Fruit fly (Drosophila melanogaster): ENCODE measurements around the gene CG7546.

CG7546 gene

dm6 chr3L:7527661-7528379 lies 17.0 kb downstream of the CG7546 start:
- TF ChIP-seq CTCF (optimal IDR thresholded peaks at IDR 0.05) (no peak), CG8478 (optimal IDR thresholded peaks at IDR 0.05) (no peak)

- no peak for TF ChIP-seq CG8478 (optimal IDR thresholded peaks at IDR 0.05)
- no peak for TF ChIP-seq CTCF (optimal IDR thresholded peaks at IDR 0.05)
Observed at dm6 chr3L:7528380-7529080, 17.7 kb downstream of the CG7546 start, which contains the start of gene lqf. TSS of gene lqf (plus strand) at chr3L:7528780.

dm6 chr3L:7529081-7530021 lies 18.6 kb downstream of the CG7546 start:
- TF ChIP-seq CTCF (optimal IDR thresholded peaks at IDR 0.05), result no peak
- TF ChIP-seq CG8478 (optimal IDR thresholded peaks at IDR 0.05), result no peak

- TF ChIP-seq CG8478 (optimal IDR thresholded peaks at IDR 0.05) (no peak), CTCF (optimal IDR thresholded peaks at IDR 0.05) (no peak)
Observed at dm6 chr3L:7530461-7531338, 19.9 kb downstream of the CG7546 start.

- no peak for TF ChIP-seq CTCF (optimal IDR thresholded peaks at IDR 0.05)
- TF ChIP-seq CG8478 (optimal IDR thresholded peaks at IDR 0.05), result no peak
Observed at dm6 chr3L:7539736-7540135, 28.9 kb downstream of the CG7546 start, which contains the start of gene CG16998. TSS of gene CG16998 (minus strand) at chr3L:7539836.

- no peak for TF ChIP-seq CG8478 (optimal IDR thresholded peaks at IDR 0.05)
- no peak for TF ChIP-seq CTCF (optimal IDR thresholded peaks at IDR 0.05)
Observed at dm6 chr3L:7541068-7541467, 30.3 kb downstream of the CG7546 start, which contains the start of gene CG32374. TSS of gene CG32374 (minus strand) at chr3L:7541168.

dm6 chr3L:7542357-7542756 lies 31.6 kb downstream of the CG7546 start, which contains the start of gene CG32376:
TSS of gene CG32376 (minus strand) at chr3L:7542457.
- TF ChIP-seq CG8478 (optimal IDR thresholded peaks at IDR 0.05) (no peak), CTCF (optimal IDR thresholded peaks at IDR 0.05) (no peak)

- TF ChIP-seq CG8478 (optimal IDR thresholded peaks at IDR 0.05) (no peak), CTCF (optimal IDR thresholded peaks at IDR 0.05) (no peak)
Observed at dm6 chr3L:7544639-7545183, 33.9 kb downstream of the CG7546 start.

dm6 chr3L:7545562-7545961 lies 34.8 kb downstream of the CG7546 start:
- TF ChIP-seq CTCF (optimal IDR thresholded peaks at IDR 0.05) (no peak), CG8478 (optimal IDR thresholded peaks at IDR 0.05) (no peak)

- TF ChIP-seq CTCF (optimal IDR thresholded peaks at IDR 0.05) (no peak), CG8478 (optimal IDR thresholded peaks at IDR 0.05) (no peak)
Observed at dm6 chr3L:7550225-7550624, 39.4 kb downstream of the CG7546 start.

dm6 chr3L:7552446-7552845 lies 41.7 kb downstream of the CG7546 start:
- TF ChIP-seq CG8478 (optimal IDR thresholded peaks at IDR 0.05), result no peak
- TF ChIP-seq CTCF (optimal IDR thresholded peaks at IDR 0.05), result no peak

- TF ChIP-seq CTCF (optimal IDR thresholded peaks at IDR 0.05), result no peak
- no peak for TF ChIP-seq CG8478 (optimal IDR thresholded peaks at IDR 0.05)
Observed at dm6 chr3L:7553062-7553461, 42.3 kb downstream of the CG7546 start.

- TF ChIP-seq CTCF (optimal IDR thresholded peaks at IDR 0.05), result no peak
- TF ChIP-seq CG8478 (optimal IDR thresholded peaks at IDR 0.05), result no peak
Observed at dm6 chr3L:7559937-7560336, 49.2 kb downstream of the CG7546 start, which contains the start of gene CG14837. TSS of gene CG14837 (minus strand) at chr3L:7560037.

dm6 chr3L:7560580-7560979 lies 49.8 kb downstream of the CG7546 start:
- TF ChIP-seq CG8478 (optimal IDR thresholded peaks at IDR 0.05), result no peak
- peak; percentile 73 to 80 for TF ChIP-seq CTCF (optimal IDR thresholded peaks at IDR 0.05)
